Fruit fly (Drosophila melanogaster): ENCODE results near the gene CG13891.

- TF ChIP-seq CG13204 (GFP tag; optimal IDR thresholded peaks at IDR 0.05) (no peak), Pif1A (GFP tag; optimal IDR thresholded peaks at IDR 0.05) (peak; percentile 49), CG4496 (GFP tag; IDR thresholded peaks at IDR 0.05) (no peak; the same call in 2 of the 3 replicates), CG15710 (tag; optimal IDR thresholded peaks at IDR 0.05) (peak; percentile 40), CG14655 (GFP tag; optimal IDR thresholded peaks at IDR 0.05) (peak; percentile 60), fd96Ca (GFP tag; IDR thresholded peaks at IDR 0.05) (peak; percentile 32; the same call in 1 of the 3 replicates), D1 (tag; optimal IDR thresholded peaks at IDR 0.05) (no peak), CG9948 (tag; optimal IDR thresholded peaks at IDR 0.05) (peak; percentile 52), CG8301 (tag; optimal IDR thresholded peaks at IDR 0.05) (peak; percentile 39), Snoo (tag; optimal IDR thresholded peaks at IDR 0.05) (peak; percentile 2), EcR (GFP tag; optimal IDR thresholded peaks at IDR 0.05) (no peak)
Observed at dm6 chr3L:388094-388493, 45.6 kb downstream of the CG13891 start.
